Worm (Caenorhabditis elegans) whole organism, L3 larva: ENCODE measurements around the gene cebp-1.
A peak's percentile ranks its signal among the peaks of the same experiment; 100 is the strongest.

Experiments
- R02D3.7 ChIP-seq: fragments of 150-350 bp; optimal IDR thresholded peaks from 2 replicates; lab custom pipeline; 2014; ENCODE audit warnings: missing biosample characterization, missing genetic modification characterization
- ZK546.5 ChIP-seq: sonication (generic microtip); optimal IDR thresholded peaks from 2 replicates; lab custom pipeline; 2017; ENCODE audit warnings: missing biosample characterization, missing genetic modification characterization
- ama-1 ChIP-seq: fragments of 150-350 bp; optimal IDR thresholded peaks from 2 replicates; lab custom pipeline; 2018
- ceh-16 ChIP-seq: sonication (generic microtip); optimal IDR thresholded peaks from 2 replicates; lab custom pipeline; 2017; ENCODE audit warnings: missing biosample characterization, missing genetic modification characterization
- ceh-28 ChIP-seq: fragments of 150-350 bp; optimal IDR thresholded peaks from 2 replicates; lab custom pipeline; 2014; ENCODE audit warnings: missing biosample characterization, missing genetic modification reagents, missing genetic modification characterization
- ceh-82 ChIP-seq: fragments of 150-350 bp; optimal IDR thresholded peaks from 2 replicates; lab custom pipeline; 2014; ENCODE audit warnings: missing biosample characterization, missing genetic modification characterization
- ceh-9 ChIP-seq: sonication (generic microtip); optimal IDR thresholded peaks from 2 replicates; lab custom pipeline; 2018; ENCODE audit warnings: missing biosample characterization, missing genetic modification characterization
- egl-27 ChIP-seq: sonication (generic microtip); optimal IDR thresholded peaks from 4 replicates; lab custom pipeline; 2017; ENCODE audit warnings: missing biosample characterization, missing genetic modification reagents, missing genetic modification characterization
- egl-5 ChIP-seq: fragments of 150-350 bp; optimal IDR thresholded peaks from 2 replicates; lab custom pipeline; 2017; ENCODE audit warnings: missing biosample characterization, missing genetic modification reagents, missing genetic modification characterization, inconsistent platforms
- elt-1 ChIP-seq: fragments of 150-350 bp; optimal IDR thresholded peaks from 2 replicates; lab custom pipeline; 2014; ENCODE audit warnings: missing biosample characterization, missing genetic modification characterization
- elt-2 ChIP-seq: sonication (generic microtip); optimal IDR thresholded peaks from 2 replicates; lab custom pipeline; 2016; ENCODE audit warnings: missing genetic modification reagents, mild to moderate bottlenecking, missing genetic modification characterization, missing compliant biosample characterization
- elt-3 ChIP-seq, 3 experiments: fragments of 150-350 bp in 1 of 3; sonication (generic microtip) in 2 of 3; optimal IDR thresholded peaks; 2 replicates in 2 of 3; 4 replicates in 1 of 3; lab custom pipeline; 2014 to 2017; ENCODE audit warnings: missing biosample characterization in 3 of 3, missing genetic modification characterization in 3 of 3
- eor-1 ChIP-seq, 2 experiments: fragments of 150-350 bp; optimal IDR thresholded peaks; 2 replicates each; lab custom pipeline; 2014 to 2018; ENCODE audit warnings: missing biosample characterization in 2 of 2, missing genetic modification characterization in 2 of 2
- fkh-10 ChIP-seq: sonication (generic microtip); optimal IDR thresholded peaks from 2 replicates; lab custom pipeline; 2017; ENCODE audit warnings: missing biosample characterization, missing genetic modification reagents, missing genetic modification characterization
- fkh-2 ChIP-seq: fragments of 150-350 bp; optimal IDR thresholded peaks from 2 replicates; lab custom pipeline; 2014; ENCODE audit warnings: missing biosample characterization, missing genetic modification reagents, missing genetic modification characterization
- fos-1 ChIP-seq: fragments of 150-350 bp; optimal IDR thresholded peaks from 2 replicates; lab custom pipeline; 2014; ENCODE audit warnings: missing biosample characterization, missing genetic modification characterization
- hmg-11 ChIP-seq: sonication (generic microtip); optimal IDR thresholded peaks from 2 replicates; lab custom pipeline; 2016; ENCODE audit warnings: missing genetic modification characterization, missing compliant biosample characterization
- jun-1 ChIP-seq: fragments of 150-350 bp; optimal IDR thresholded peaks from 2 replicates; lab custom pipeline; 2014; ENCODE audit warnings: missing biosample characterization, missing genetic modification reagents, missing genetic modification characterization
- lin-15B ChIP-seq: fragments of 150-350 bp; optimal IDR thresholded peaks from 2 replicates; lab custom pipeline; 2014; ENCODE audit warnings: missing biosample characterization, missing genetic modification characterization
- lin-39 ChIP-seq: fragments of 150-350 bp; optimal IDR thresholded peaks from 2 replicates; lab custom pipeline; 2018; ENCODE audit warnings: missing biosample characterization, missing genetic modification reagents, missing genetic modification characterization
- lsy-12 ChIP-seq: sonication (generic microtip); optimal IDR thresholded peaks from 2 replicates; lab custom pipeline; 2016; ENCODE audit warnings: mild to moderate bottlenecking, missing genetic modification characterization, missing compliant biosample characterization
- mdl-1 ChIP-seq: fragments of 150-350 bp; optimal IDR thresholded peaks from 2 replicates; lab custom pipeline; 2014; ENCODE audit warnings: missing biosample characterization, missing genetic modification characterization
- mml-1 ChIP-seq: fragments of 150-350 bp; sonication (generic microtip); optimal IDR thresholded peaks from 3 replicates; lab custom pipeline; 2014; ENCODE audit warnings: missing biosample characterization, missing genetic modification characterization
- nfya-1 ChIP-seq: sonication (generic microtip); optimal IDR thresholded peaks from 2 replicates; lab custom pipeline; 2017; ENCODE audit warnings: missing genetic modification characterization, mild to moderate bottlenecking, missing compliant biosample characterization, antibody characterized with exemption, moderate library complexity; ENCODE audit not compliant: insufficient read depth
- nhr-11 ChIP-seq: fragments of 150-350 bp; optimal IDR thresholded peaks from 2 replicates; lab custom pipeline; 2014; ENCODE audit warnings: missing biosample characterization, missing genetic modification characterization
- nhr-12 ChIP-seq: fragments of 150-350 bp; optimal IDR thresholded peaks from 2 replicates; lab custom pipeline; 2014; ENCODE audit warnings: missing biosample characterization, missing genetic modification characterization
- nhr-23 ChIP-seq: fragments of 150-350 bp; optimal IDR thresholded peaks from 2 replicates; lab custom pipeline; 2014; ENCODE audit warnings: missing biosample characterization, missing genetic modification reagents, missing genetic modification characterization
- nhr-237 ChIP-seq: fragments of 150-350 bp; optimal IDR thresholded peaks from 2 replicates; lab custom pipeline; 2014; ENCODE audit warnings: missing biosample characterization, missing genetic modification characterization
- nhr-25 ChIP-seq: sonication (generic microtip); optimal IDR thresholded peaks from 2 replicates; lab custom pipeline; 2017; ENCODE audit warnings: missing biosample characterization, missing genetic modification characterization
- nhr-43 ChIP-seq: sonication (generic microtip); optimal IDR thresholded peaks from 2 replicates; lab custom pipeline; 2016; ENCODE audit warnings: mild to moderate bottlenecking, missing genetic modification characterization, missing compliant biosample characterization; ENCODE audit not compliant: poor library complexity, severe bottlenecking
- nhr-67 ChIP-seq: fragments of 150-350 bp; optimal IDR thresholded peaks from 2 replicates; lab custom pipeline; 2014; ENCODE audit warnings: missing biosample characterization, missing genetic modification characterization
- nhr-76 ChIP-seq: fragments of 150-350 bp; sonication (generic microtip); optimal IDR thresholded peaks from 5 replicates; lab custom pipeline; 2014; ENCODE audit warnings: missing biosample characterization, missing genetic modification characterization
- nhr-77 ChIP-seq: fragments of 150-350 bp; optimal IDR thresholded peaks from 2 replicates; lab custom pipeline; 2014; ENCODE audit warnings: missing biosample characterization, missing genetic modification characterization
- pha-4 ChIP-seq: fragments of 150-350 bp; optimal IDR thresholded peaks from 2 replicates; lab custom pipeline; 2014; ENCODE audit warnings: missing biosample characterization, missing genetic modification reagents, missing genetic modification characterization
- pqm-1 ChIP-seq: fragments of 150-350 bp; optimal IDR thresholded peaks from 2 replicates; lab custom pipeline; 2017; ENCODE audit warnings: missing biosample characterization, missing genetic modification characterization, inconsistent platforms
- sea-2 ChIP-seq: fragments of 150-350 bp; sonication (generic microtip); optimal IDR thresholded peaks from 4 replicates; lab custom pipeline; 2014; ENCODE audit warnings: missing biosample characterization, missing genetic modification reagents, missing genetic modification characterization
- skn-1 ChIP-seq: fragments of 150-350 bp; optimal IDR thresholded peaks from 2 replicates; lab custom pipeline; 2014; ENCODE audit warnings: missing biosample characterization, missing genetic modification characterization
- snpc-4 ChIP-seq: fragments of 150-350 bp; optimal IDR thresholded peaks from 2 replicates; lab custom pipeline; 2014; ENCODE audit warnings: missing biosample characterization, missing genetic modification characterization
- tbx-2 ChIP-seq: sonication (generic microtip); optimal IDR thresholded peaks from 2 replicates; lab custom pipeline; 2016; ENCODE audit warnings: mild to moderate bottlenecking, missing genetic modification characterization, missing compliant biosample characterization
- unc-39 ChIP-seq: sonication (generic microtip); optimal IDR thresholded peaks from 4 replicates; lab custom pipeline; 2017; ENCODE audit warnings: missing biosample characterization, missing genetic modification characterization
- unc-62 ChIP-seq: fragments of 150-350 bp; sonication (generic microtip); optimal IDR thresholded peaks from 4 replicates; lab custom pipeline; 2014; ENCODE audit warnings: missing biosample characterization, missing genetic modification reagents, missing genetic modification characterization
- ztf-11 ChIP-seq: fragments of 150-350 bp; optimal IDR thresholded peaks from 2 replicates; lab custom pipeline; 2014; ENCODE audit warnings: missing biosample characterization, missing genetic modification characterization

Gene cebp-1

ce11 chrX:1450352-1450818 is 3.3 kb downstream of the cebp-1 start, which contains the start of gene W05H7.1 (continued):
- no peak for TF ChIP-seq skn-1
- no peak for TF ChIP-seq nhr-43

DNA sequence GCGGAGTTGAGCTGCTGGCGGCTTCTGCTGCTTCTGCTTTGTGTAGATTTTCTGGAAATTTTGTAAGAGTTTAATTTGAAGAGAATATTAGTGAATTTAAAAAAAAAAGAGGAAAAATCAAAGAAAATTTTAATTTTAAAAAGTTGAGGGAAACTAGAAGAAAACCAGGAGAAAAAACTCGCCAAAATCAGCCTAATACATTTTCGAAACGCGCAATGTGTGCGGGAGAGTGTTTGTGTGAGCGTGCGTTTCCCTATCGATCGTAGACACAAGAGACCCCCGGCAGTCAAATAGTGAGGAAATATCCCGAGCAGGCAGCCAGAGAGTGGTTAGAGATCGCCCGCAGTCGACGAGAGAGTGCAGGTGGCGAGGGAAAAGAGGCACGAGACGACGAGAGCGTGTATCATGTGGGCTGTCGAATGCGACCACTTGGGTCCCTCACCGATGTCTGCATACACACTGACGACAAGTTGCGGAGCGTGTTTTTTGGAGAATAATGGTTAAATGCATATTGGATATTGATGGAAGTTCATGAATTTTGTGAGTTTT is 7.0 kb downstream of the cebp-1 start, which contains the start of gene zfp-3:
TSS of gene zfp-3 (minus strand) at position 51 of the 549 bp plus-strand sequence.
- TF ChIP-seq unc-39 (tag; lab: Kevin White, UChicago) (no peak), ceh-28 (tag; lab: Kevin White, UChicago) (peak; percentile 95), nhr-76 (no peak), nhr-237 (tag; lab: Kevin White, UChicago) (no peak), mdl-1 (tag; lab: Kevin White, UChicago) (peak; percentile 91), nfya-1 (peak; percentile 97), ztf-11 (tag; lab: Kevin White, UChicago) (no peak), elt-3 (tag; optimal IDR thresholded peaks at IDR 0.05; lab: Kevin White, UChicago) (peak in 1 of 3 experiments; percentile 20), nhr-67 (tag; lab: Kevin White, UChicago) (no peak), nhr-43 (peak; percentile 86), unc-62 (GFP tag; lab: Kevin White, UChicago) (peak; percentile 90), nhr-11 (tag; lab: Kevin White, UChicago) (peak; percentile 71), mml-1 (peak; percentile 17), nhr-12 (no peak), ZK546.5 (peak; percentile 14), nhr-77 (tag; lab: Kevin White, UChicago) (peak; percentile 77), egl-27 (tag; lab: Kevin White, UChicago) (peak; percentile 89), jun-1 (tag; lab: Kevin White, UChicago) (peak; percentile 98), lin-15B (tag; lab: Kevin White, UChicago) (peak; percentile 87), ceh-82 (tag; lab: Kevin White, UChicago) (peak; percentile 76), eor-1 (tag; optimal IDR thresholded peaks at IDR 0.05; lab: Kevin White, UChicago) (no peak), fkh-10 (GFP tag; lab: Kevin White, UChicago) (peak; percentile 88), elt-2 (tag; lab: Kevin White, UChicago) (peak; percentile 82), ama-1 (lab: Kevin White, UChicago) (peak; percentile 62), nhr-23 (tag; lab: Kevin White, UChicago) (peak; percentile 93), lsy-12 (tag; lab: Kevin White, UChicago) (peak; percentile 83), egl-5 (tag; lab: Kevin White, UChicago) (peak; percentile 79), fos-1 (tag; lab: Kevin White, UChicago) (peak; percentile 73), pqm-1 (tag; lab: Kevin White, UChicago) (peak; percentile 81), ceh-16 (tag; lab: Kevin White, UChicago) (no peak), pha-4 (tag; lab: Kevin White, UChicago) (peak; percentile 96), sea-2 (GFP tag; lab: Kevin White, UChicago) (peak; percentile 78), skn-1 (peak; percentile 91), ceh-9 (tag; lab: Kevin White, UChicago) (no peak), elt-1 (tag; lab: Kevin White, UChicago) (peak; percentile 61), nhr-25 (tag; lab: Kevin White, UChicago) (peak; percentile 93), hmg-11 (tag; lab: Kevin White, UChicago) (peak; percentile 99), fkh-2 (tag; lab: Kevin White, UChicago) (no peak), R02D3.7 (peak; percentile 78), snpc-4 (tag; lab: Kevin White, UChicago) (peak; percentile 82), lin-39 (tag; lab: Kevin White, UChicago) (peak; percentile 97), tbx-2 (tag; lab: Kevin White, UChicago) (peak; percentile 87)
- TF ChIP-seq, all 47 proteins: peak for 32
